Fruit fly (Drosophila melanogaster): ENCODE results near the gene CG6664.

The CG6664 gene

DNA sequence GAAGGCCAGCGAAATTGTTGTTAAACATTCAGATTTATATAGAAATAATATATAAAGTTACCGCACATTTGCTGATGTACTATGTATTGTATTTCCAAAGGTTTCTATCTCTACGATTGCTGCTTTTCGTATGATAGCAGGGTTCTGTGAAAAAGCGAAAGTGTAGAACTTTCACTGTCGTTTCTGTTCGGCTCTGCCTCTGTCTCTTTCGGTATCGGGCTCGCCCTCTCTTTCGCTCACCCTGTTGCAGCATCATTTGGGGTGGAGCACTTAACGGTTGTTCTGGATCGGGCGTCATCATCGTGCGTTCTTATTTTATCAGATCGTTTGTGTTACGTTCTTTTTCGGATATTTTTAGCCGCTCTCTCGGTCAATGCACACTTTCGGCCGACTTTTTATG lies 17.3 kb upstream of the CG6664 start:
- TF ChIP-seq CG8478 (optimal IDR thresholded peaks at IDR 0.05): no peak
- no peak for TF ChIP-seq CTCF (optimal IDR thresholded peaks at IDR 0.05)

DNA sequence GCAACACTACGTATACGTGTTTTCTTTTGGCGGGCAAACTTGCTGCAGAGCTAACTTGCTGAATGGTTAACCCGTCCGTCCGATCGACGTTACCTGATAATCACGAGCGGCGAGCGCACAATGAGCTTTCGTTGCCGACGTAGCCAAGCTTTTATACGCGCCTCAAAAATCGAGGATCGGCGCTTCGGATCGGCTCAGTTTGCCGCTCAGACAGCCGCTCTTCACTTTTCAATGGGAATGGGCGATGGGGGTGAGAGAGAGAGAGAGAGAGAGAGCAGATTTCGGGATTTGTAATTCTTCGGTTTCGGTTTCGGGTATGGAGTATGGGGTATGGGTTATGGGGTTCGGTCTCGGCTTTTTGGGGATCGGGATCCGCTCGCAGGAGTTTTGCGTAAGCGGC lies 16.0 kb upstream of the CG6664 start, which contains the start of gene Ilp8:
Gene Ilp8, minus strand, starts transcription at position 110 of the 400 bp plus-strand sequence.
- TF ChIP-seq CTCF (optimal IDR thresholded peaks at IDR 0.05): no peak
- no peak for TF ChIP-seq CG8478 (optimal IDR thresholded peaks at IDR 0.05)

DNA sequence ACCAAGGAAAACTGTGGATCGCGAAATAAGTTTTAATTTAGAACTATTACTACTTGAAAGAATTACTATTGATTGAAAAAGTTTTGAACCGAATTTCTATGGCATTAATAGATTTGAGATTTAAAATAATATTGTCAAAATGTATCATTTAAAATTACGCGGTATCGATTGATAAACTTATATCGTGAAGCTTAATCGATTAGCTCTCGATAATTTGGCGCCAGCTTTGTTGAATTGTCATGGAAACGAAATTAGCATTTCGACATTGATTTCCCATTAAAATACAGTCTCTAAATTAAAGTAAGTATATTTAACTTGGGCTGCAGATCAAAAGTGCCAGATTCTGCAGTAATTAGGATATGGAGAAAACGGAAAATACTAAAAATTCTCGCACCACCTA lies 11.3 kb upstream of the CG6664 start, which contains the start of gene CG7730:
Gene CG7730, plus strand, starts transcription at position 206 of the 400 bp plus-strand sequence.
- TF ChIP-seq CG8478 (optimal IDR thresholded peaks at IDR 0.05) (no peak), CTCF (optimal IDR thresholded peaks at IDR 0.05) (no peak)

DNA sequence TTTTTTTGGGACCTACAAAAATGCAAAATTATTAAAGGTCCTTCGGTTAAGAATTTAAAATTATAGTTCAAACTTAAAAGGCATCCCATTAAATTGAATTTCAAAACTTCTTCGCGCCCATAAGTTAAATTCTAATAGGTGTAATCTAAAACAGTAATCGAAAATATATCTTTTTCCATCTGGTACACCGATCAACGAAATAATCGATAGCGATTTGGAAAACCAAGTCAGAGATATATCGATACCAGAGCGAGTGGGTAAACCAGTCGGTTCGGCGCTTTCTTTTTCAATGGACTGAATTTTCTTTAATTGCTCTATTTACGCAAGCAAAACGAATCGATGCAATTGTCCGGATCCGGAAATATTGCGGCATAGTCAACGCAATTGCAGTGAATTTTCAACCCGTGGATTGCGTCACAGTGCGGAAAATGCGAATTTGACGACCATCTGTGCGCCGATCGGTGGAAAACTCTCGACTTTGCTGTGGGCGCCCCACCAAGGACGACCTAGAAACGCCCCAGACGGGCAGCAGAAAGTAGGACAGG lies 8.2 kb upstream of the CG6664 start, which contains the start of gene Fit2:
Gene Fit2, plus strand, starts transcription at position 234 of the 545 bp plus-strand sequence.
- TF ChIP-seq CG8478 (optimal IDR thresholded peaks at IDR 0.05): no peak
- TF ChIP-seq CTCF (optimal IDR thresholded peaks at IDR 0.05): no peak

DNA sequence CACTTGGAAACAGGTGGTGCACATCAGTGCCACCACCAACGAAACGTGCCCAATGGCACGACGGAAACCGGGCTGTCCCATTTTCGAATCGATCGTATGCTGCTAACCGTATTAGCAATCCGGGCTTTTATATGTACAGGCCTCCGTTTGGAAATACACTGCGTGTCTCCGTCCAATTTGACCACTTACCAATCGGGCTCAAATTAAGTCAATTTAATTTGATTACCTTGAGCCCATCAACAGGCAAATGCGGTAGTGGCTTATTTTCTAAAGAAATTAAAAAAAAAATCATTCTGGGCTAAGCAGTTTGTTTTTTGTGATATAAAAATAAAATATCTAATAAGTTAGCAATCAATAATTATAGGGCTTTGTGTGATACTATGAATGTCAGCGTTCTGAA lies 7.7 kb upstream of the CG6664 start, which contains the start of gene a10:
Gene a10, minus strand, starts transcription at position 101 of the 400 bp plus-strand sequence.
- TF ChIP-seq CG8478 (optimal IDR thresholded peaks at IDR 0.05) (no peak), CTCF (optimal IDR thresholded peaks at IDR 0.05) (no peak)

DNA sequence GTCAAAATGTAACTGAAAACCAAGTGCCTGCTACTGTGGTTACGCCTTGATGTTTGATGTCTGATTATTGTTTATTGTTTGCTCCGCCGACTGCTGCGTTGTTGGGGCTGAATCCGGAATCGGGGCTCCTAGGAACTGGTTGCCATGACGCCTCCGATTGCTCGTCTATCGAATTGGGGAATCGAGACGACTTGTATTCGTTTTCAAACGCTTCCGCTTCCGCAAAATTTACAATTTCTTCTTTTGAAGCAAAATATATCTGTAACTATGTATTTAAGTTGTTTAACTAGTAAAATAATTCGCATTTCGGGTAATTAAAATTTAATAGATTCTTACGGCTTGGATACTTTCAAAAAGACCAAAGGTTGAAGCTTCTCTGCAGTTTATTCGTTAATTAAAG lies 6.8 kb upstream of the CG6664 start, which contains the start of gene CG6652:
Gene CG6652, minus strand, starts transcription at position 101 of the 400 bp plus-strand sequence.
- TF ChIP-seq CG8478 (optimal IDR thresholded peaks at IDR 0.05) (no peak), CTCF (optimal IDR thresholded peaks at IDR 0.05) (no peak)

DNA sequence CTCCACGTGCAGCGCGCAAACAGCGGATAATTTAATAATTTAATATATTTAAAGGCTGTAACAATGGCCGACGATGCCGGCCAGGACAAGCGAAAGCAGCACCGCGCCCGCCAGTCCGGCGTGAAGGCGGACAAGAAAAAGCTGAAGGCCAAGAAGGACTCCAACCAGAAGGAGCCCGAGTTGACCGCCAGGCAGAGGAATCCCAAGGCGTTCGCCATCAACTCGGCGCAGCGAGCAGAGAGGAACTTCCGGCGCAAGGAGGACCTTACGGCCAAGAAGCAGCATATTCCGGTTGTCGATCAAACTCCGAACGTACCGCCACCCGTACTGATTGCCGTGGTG lies 567 bp upstream of the CG6664 start:
- TF ChIP-seq CG8478 (optimal IDR thresholded peaks at IDR 0.05): no peak
- no peak for TF ChIP-seq CTCF (optimal IDR thresholded peaks at IDR 0.05)

DNA sequence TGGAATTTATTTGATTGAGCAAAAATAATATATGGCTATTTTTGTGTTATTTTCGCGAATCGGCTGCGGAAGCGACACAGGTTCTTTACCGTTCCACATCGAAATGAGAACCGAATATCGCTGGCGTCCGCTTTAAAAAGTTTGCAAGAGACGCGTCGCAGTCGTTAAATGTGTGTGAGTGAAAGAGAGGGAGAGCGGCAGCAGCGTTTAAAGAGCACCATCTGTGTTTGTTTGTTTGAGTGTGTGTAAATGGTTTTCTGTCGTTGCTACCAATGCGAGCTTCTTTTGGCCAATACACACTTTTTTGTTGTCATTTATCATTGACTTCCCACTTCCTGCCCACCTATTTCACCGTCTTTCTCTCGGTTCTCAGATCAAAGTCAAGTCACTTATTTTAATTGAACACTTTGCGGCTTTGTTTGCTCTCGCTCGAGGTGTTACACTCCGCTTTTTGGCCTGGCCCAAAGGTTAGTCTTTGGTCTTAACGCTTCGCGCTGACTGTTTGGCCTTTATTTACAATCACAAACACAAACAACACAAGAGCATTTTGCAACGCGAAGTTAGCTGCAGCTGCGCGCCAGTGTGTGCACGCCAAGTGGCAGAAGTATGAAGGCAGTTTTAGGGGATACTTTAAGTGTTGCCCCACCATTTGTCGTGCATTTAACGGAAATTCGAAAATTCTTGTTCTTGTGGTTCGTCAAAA lies 3.8 kb downstream of the CG6664 start, which contains the start of gene CG3764:
Gene CG3764, minus strand, starts transcription at position 549 of the 703 bp plus-strand sequence.
- TF ChIP-seq CG8478 (optimal IDR thresholded peaks at IDR 0.05) (no peak), CTCF (optimal IDR thresholded peaks at IDR 0.05) (peak in 1 of 2 experiments; percentile 27)

DNA sequence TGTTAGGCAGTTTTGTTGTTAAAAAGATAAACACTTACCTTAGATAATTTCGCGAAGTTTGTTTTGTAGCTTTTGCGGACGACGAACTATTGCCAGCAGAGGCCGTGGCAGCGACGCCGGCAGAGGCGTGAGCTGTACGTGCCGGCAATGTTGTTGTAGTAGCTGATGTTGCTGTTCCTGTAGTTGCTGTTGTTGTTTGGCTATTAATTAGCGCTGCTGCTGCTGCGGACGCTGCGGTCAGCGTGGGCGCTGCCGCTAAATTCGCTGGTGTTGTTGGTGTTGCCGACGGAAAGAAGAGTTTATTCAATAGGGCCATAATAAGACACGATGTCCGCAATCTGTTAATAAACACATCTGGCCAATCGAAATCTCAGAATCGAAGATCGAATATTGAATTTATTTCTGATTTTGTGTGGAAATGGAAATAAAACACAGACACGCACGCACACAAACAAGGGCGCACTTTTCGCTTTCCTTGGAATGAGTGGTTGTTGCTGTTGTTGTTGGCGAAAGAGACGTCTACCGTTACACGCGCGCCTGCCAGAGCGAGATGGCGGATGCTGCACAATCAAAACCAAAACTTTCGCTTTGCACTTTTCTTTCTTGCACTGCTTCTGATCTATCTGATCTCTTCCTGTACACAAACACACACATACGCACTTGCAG lies 4.5 kb downstream of the CG6664 start:
- TF ChIP-seq CTCF (optimal IDR thresholded peaks at IDR 0.05) (no peak), CG8478 (optimal IDR thresholded peaks at IDR 0.05) (no peak)

DNA sequence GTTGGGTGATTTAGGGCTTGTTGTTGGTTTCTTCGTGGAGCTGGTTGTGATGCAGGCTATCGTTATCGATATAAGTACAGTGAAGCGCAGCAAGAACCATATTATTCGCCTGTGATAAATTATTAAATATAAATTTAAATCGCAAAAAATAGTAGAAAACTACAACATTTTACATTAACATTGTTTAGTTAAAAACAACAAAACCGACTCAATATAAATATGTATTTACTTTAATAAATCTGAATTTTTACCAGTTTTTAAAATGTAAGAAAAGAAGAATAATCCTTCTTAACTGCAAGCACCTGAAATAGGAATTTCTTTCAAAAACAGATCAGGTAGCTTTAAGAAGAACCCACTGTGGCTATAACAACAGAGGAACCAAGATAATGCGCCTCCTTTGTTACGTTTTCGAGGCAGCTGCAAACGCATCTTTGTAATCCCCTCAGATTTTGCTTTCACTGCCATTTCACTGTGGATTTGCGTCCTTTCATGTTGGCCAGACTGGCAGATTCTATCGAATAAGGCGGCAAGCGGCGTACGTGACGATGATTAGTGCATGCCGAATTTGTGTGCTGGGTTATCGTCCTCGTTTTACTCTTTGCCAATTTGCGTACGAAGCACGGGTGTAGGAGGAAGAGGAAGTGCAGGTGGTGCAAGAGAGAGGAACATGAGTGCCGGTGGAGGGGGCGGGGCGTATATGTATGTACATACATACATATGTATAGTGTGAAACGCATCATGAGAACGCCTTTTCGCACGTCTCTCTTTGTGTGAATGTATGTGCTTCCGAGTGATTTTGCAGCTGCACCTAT lies 5.3 kb downstream of the CG6664 start:
- no peak for TF ChIP-seq CG8478 (optimal IDR thresholded peaks at IDR 0.05)
- no peak for TF ChIP-seq CTCF (optimal IDR thresholded peaks at IDR 0.05)

DNA sequence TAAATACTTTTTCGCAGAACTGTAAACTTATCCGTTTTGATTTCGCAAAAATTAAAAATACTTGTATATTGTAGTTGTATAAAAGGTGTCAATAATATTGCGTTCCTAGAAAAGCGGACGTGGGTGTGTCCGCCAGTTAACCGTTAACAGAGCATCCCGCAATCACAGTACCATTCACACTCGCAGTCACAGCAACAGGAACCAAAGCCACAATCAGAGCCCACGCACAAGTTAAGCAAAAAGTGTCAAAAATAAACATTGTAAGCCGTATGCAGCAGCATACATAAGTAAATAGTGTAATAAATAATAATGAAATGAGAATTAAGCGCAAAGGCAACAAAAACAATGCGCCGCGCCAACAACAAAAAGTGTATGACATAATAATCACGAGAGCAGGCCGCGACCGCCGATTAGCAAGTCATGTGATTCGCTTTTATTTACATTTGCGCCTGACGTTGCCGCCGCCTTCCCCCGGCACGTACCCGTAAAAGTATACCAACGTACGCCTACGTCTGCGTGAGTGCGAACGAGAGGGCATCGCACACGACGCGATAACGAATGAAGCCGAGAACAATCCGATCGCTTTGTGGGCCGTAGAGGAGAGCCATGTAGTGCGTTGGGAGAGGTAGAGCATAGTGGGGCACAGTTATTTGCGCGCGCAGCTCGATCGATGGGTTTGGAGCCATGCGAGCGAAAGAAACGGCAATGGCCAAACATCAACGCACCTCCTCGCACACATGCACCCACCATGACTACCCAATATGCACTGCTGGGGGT lies 6.1 kb downstream of the CG6664 start:
- no peak for TF ChIP-seq CTCF (optimal IDR thresholded peaks at IDR 0.05)
- TF ChIP-seq CG8478 (optimal IDR thresholded peaks at IDR 0.05): no peak

DNA sequence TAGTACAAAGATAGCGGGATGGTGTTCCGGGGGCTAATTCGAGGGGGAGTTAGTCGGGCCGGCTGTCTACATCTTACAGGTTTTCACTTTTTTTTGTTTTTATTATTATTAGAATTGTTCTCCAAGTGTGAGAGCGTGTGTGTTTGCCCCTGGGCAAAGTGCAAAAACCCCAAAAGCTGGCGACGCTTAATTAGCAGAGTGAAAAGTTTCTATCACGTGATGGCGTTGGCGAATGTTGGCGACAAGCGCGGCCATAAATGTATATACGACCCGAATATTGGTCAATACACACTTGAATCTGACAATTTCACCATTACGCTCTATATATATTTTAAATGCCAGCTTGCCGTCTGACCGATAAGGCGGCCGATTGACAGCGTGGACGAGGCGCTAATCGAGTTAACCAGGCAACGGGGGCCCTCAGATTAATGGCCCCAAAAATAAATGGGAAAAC lies 7.0 kb downstream of the CG6664 start:
- TF ChIP-seq CTCF (optimal IDR thresholded peaks at IDR 0.05) (no peak), CG8478 (optimal IDR thresholded peaks at IDR 0.05) (no peak)

DNA sequence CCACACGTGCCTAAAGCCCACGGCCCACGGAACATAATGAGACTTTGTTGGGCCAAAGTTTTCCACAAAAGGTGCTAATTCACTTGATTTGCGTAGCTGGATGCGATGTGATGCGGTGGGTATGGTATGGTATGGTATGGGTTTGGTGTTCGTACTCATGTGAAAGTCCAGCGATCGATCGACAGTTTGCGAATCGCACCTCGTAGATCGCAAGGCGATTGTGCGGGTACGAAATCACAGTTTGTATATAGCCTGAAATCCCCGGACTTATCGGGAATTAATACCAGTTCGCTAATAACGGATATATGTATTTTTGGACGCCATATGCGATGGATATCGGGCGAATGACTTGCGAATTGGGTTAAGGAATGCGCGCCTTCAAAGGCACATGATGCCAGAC lies 8.0 kb downstream of the CG6664 start:
- TF ChIP-seq CG8478 (optimal IDR thresholded peaks at IDR 0.05): no peak
- no peak for TF ChIP-seq CTCF (optimal IDR thresholded peaks at IDR 0.05)

DNA sequence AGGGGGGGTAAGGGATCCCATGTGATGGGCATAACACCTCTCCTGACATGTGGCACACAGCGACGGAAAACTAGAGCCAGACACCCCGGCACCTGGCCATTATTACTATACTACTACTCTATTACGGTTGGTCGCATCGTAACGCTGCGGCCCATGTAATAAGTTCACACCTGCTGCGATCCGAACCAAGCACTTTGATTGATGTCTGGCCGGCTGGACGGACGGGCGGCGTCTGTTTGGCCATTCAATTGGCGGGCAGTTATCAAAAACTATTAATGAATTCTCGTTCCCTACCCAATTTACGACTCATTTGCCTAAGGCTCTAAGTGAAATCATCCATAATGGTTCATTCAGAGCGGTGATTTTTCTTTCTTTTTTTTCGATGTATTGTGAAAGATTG lies 8.5 kb downstream of the CG6664 start:
- no peak for TF ChIP-seq CG8478 (optimal IDR thresholded peaks at IDR 0.05)
- TF ChIP-seq CTCF (optimal IDR thresholded peaks at IDR 0.05): no peak

Data from S2 (cell line).